Worm (Caenorhabditis elegans): ENCODE data around the gene Y43H11AL.1.
A peak's percentile ranks its signal among the peaks of the same experiment; 100 is the strongest.

Gene Y43H11AL.1

DNA sequence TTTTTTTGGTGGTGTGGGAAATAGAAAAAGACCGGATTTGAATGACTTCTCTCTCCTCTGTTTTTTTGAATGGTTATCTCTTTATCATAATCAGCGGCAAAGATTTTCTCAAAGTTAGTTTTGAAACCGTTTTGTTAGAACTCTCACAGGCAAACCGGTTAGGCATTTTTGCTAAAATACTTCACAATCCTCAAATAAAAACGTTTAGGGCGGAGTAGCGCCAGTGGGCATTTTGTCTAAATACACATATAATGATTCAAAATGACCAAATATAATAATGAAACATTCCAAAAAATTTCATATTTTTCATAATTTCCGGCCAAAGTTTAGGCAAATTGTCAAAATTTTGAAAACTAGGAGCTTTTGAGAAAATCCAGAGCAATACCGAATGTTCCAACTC lies 56.7 kb downstream of the Y43H11AL.1 start, which contains the start of gene T01D1.3:
Gene T01D1.3, minus strand, starts transcription at position 101 of the 400 bp plus-strand sequence.
- TF ChIP-seq nhr-2 (tag; optimal IDR thresholded peaks at IDR 0.05) (no peak), drap-1 (GFP tag; optimal IDR thresholded peaks at IDR 0.05) (no peak), zip-8 (tag; optimal IDR thresholded peaks at IDR 0.05) (no peak), nhr-28 (tag; optimal IDR thresholded peaks at IDR 0.05) (no peak), ces-1 (GFP tag; optimal IDR thresholded peaks at IDR 0.05) (no peak), mls-2 (tag; optimal IDR thresholded peaks at IDR 0.05) (no peak)

DNA sequence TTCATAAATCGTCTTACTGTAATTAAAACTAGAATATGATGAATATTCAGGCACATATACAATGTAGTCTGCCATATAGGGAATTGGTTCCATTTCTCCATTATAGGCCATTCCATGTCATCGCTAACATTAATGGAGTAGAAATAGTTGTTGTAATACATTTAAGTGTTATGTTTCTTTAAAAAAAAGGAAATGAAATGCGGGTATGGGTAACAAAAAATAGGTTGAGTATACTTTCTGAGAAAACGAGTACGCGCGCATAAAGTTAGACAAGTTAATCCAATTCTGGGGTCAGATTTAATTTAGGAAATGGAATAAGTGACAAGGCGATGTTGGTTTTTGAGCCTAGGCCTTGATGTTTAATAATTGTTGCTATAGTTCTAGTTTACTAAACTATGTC lies 58.9 kb downstream of the Y43H11AL.1 start, which contains the start of gene T01D1.7:
Gene T01D1.7, minus strand, starts transcription at position 101 of the 400 bp plus-strand sequence.
- peak; percentile 67 for TF ChIP-seq ces-1 (GFP tag; optimal IDR thresholded peaks at IDR 0.05)
- TF ChIP-seq nhr-237 (tag; optimal IDR thresholded peaks at IDR 0.05): no peak

Data from whole organism, mixed stage, embryonic.